Worm (Caenorhabditis elegans) whole organism, L2 larva: Measurements from ENCODE around the gene ZK686.5.

ENCODE experiments used
- C34F6.9 ChIP-seq: fragments of 150-350 bp; optimal IDR thresholded peaks from 2 replicates; lab custom pipeline; 2014; ENCODE audit warnings: missing biosample characterization, missing genetic modification characterization
- F13H6.1 ChIP-seq: sonication (generic microtip); optimal IDR thresholded peaks from 2 replicates; lab custom pipeline; 2016; ENCODE audit warnings: missing genetic modification characterization, missing compliant biosample characterization
- R02D3.7 ChIP-seq: fragments of 150-350 bp; optimal IDR thresholded peaks from 2 replicates; lab custom pipeline; 2014; ENCODE audit warnings: missing biosample characterization, missing genetic modification characterization
- Y55F3AM.14 ChIP-seq: fragments of 200-800 bp; sonication (Bioruptor generic); optimal IDR thresholded peaks from 2 replicates; lab custom pipeline; 2018; ENCODE audit warnings: mild to moderate bottlenecking, missing genetic modification characterization, missing compliant biosample characterization
- alr-1 ChIP-seq: fragments of 150-350 bp; optimal IDR thresholded peaks from 2 replicates; lab custom pipeline; 2014; ENCODE audit warnings: missing biosample characterization, missing genetic modification characterization
- ama-1 ChIP-seq: fragments of 150-350 bp; optimal IDR thresholded peaks from 2 replicates; lab custom pipeline; 2018; ENCODE audit warnings: inconsistent platforms
- blmp-1 ChIP-seq: sonication (generic microtip); optimal IDR thresholded peaks from 2 replicates; lab custom pipeline; 2017; ENCODE audit warnings: missing genetic modification characterization, mild to moderate bottlenecking, missing compliant biosample characterization, antibody characterized with exemption, moderate library complexity; ENCODE audit not compliant: insufficient read depth
- ceh-16 ChIP-seq: fragments of 150-350 bp; optimal IDR thresholded peaks from 2 replicates; lab custom pipeline; 2014; ENCODE audit warnings: missing biosample characterization, missing genetic modification characterization
- ceh-82 ChIP-seq: fragments of 150-350 bp; optimal IDR thresholded peaks from 2 replicates; lab custom pipeline; 2014; ENCODE audit warnings: missing biosample characterization, missing genetic modification characterization
- crh-2 ChIP-seq: sonication (generic microtip); optimal IDR thresholded peaks from 2 replicates; lab custom pipeline; 2017; ENCODE audit warnings: missing biosample characterization, missing genetic modification characterization
- dmd-4 ChIP-seq: sonication (generic microtip); optimal IDR thresholded peaks from 2 replicates; lab custom pipeline; 2017; ENCODE audit warnings: missing biosample characterization, missing genetic modification characterization
- egl-27 ChIP-seq: sonication (generic microtip); optimal IDR thresholded peaks from 3 replicates; lab custom pipeline; 2017; ENCODE audit warnings: missing biosample characterization, missing genetic modification reagents, missing genetic modification characterization
- elt-3 ChIP-seq: sonication (generic microtip); optimal IDR thresholded peaks from 2 replicates; lab custom pipeline; 2017; ENCODE audit warnings: missing biosample characterization, missing genetic modification characterization
- fos-1 ChIP-seq: fragments of 150-350 bp; optimal IDR thresholded peaks from 2 replicates; lab custom pipeline; 2014; ENCODE audit warnings: missing biosample characterization, missing genetic modification characterization
- gmeb-1 ChIP-seq: fragments of 150-350 bp; optimal IDR thresholded peaks from 2 replicates; lab custom pipeline; 2014; ENCODE audit warnings: missing biosample characterization, missing genetic modification characterization
- lin-11 ChIP-seq: fragments of 150-350 bp; sonication (generic microtip); optimal IDR thresholded peaks from 2 replicates; lab custom pipeline; 2014; ENCODE audit warnings: missing biosample characterization, missing genetic modification characterization, inconsistent platforms, mixed read lengths
- lsy-2 ChIP-seq, 2 experiments: fragments of 150-350 bp in 1 of 2; sonication (generic microtip) in 1 of 2; optimal IDR thresholded peaks; 2 replicates each; lab custom pipeline; 2014 to 2017; ENCODE audit warnings: missing biosample characterization in 2 of 2, missing genetic modification characterization in 2 of 2
- mab-5 ChIP-seq: fragments of 150-350 bp; optimal IDR thresholded peaks from 2 replicates; lab custom pipeline; 2014; ENCODE audit warnings: missing biosample characterization, missing genetic modification characterization
- mbf-1 ChIP-seq: sonication (generic microtip); optimal IDR thresholded peaks from 2 replicates; lab custom pipeline; 2017; ENCODE audit warnings: missing biosample characterization, missing genetic modification characterization
- mdl-1 ChIP-seq, 2 experiments: fragments of 150-350 bp in 1 of 2; sonication (generic microtip) in 1 of 2; optimal IDR thresholded peaks; 2 replicates each; lab custom pipeline; 2017; ENCODE audit warnings: missing biosample characterization in 2 of 2, missing genetic modification characterization in 2 of 2
- nhr-11 ChIP-seq: fragments of 150-350 bp; optimal IDR thresholded peaks from 2 replicates; lab custom pipeline; 2014; ENCODE audit warnings: missing biosample characterization, missing genetic modification characterization
- nhr-12 ChIP-seq: fragments of 150-350 bp; optimal IDR thresholded peaks from 2 replicates; lab custom pipeline; 2014; ENCODE audit warnings: missing biosample characterization, missing genetic modification characterization
- nhr-129 ChIP-seq: fragments of 150-350 bp; optimal IDR thresholded peaks from 2 replicates; lab custom pipeline; 2014; ENCODE audit warnings: missing biosample characterization, missing genetic modification characterization
- nhr-21 ChIP-seq: fragments of 150-350 bp; optimal IDR thresholded peaks from 2 replicates; lab custom pipeline; 2014; ENCODE audit warnings: missing biosample characterization, missing genetic modification characterization
- nhr-237 ChIP-seq: fragments of 150-350 bp; optimal IDR thresholded peaks from 2 replicates; lab custom pipeline; 2014; ENCODE audit warnings: missing biosample characterization, missing genetic modification characterization
- nhr-25 ChIP-seq: fragments of 150-350 bp; sonication (generic microtip); optimal IDR thresholded peaks from 3 replicates; lab custom pipeline; 2014; ENCODE audit warnings: missing biosample characterization, missing genetic modification characterization
- nhr-6 ChIP-seq: fragments of 150-350 bp; optimal IDR thresholded peaks from 2 replicates; lab custom pipeline; 2014; ENCODE audit warnings: missing biosample characterization, missing genetic modification characterization
- nhr-77 ChIP-seq: fragments of 150-350 bp; optimal IDR thresholded peaks from 2 replicates; lab custom pipeline; 2014; ENCODE audit warnings: missing biosample characterization, missing genetic modification characterization
- sem-4 ChIP-seq: fragments of 150-350 bp; optimal IDR thresholded peaks from 2 replicates; lab custom pipeline; 2014; ENCODE audit warnings: missing biosample characterization, missing genetic modification reagents, missing genetic modification characterization
- skn-1 ChIP-seq: sonication (generic microtip); optimal IDR thresholded peaks from 2 replicates; lab custom pipeline; 2017; ENCODE audit warnings: missing biosample characterization, missing genetic modification characterization
- sma-3 ChIP-seq: sonication (generic microtip); optimal IDR thresholded peaks from 2 replicates; lab custom pipeline; 2016; ENCODE audit warnings: missing genetic modification reagents, missing genetic modification characterization, missing compliant biosample characterization
- sma-9 ChIP-seq, 2 experiments: fragments of 150-350 bp in 1 of 2; sonication (generic microtip) in 1 of 2; optimal IDR thresholded peaks; 2 replicates each; lab custom pipeline; 2014 to 2016; ENCODE audit warnings: missing genetic modification characterization in 2 of 2, mild to moderate bottlenecking in 1 of 2, missing biosample characterization in 1 of 2, missing compliant biosample characterization in 1 of 2, missing genetic modification reagents in 1 of 2, moderate library complexity in 1 of 2
- snpc-4 ChIP-seq: fragments of 150-350 bp; optimal IDR thresholded peaks from 2 replicates; lab custom pipeline; 2014; ENCODE audit warnings: missing biosample characterization, missing genetic modification characterization
- unc-55 ChIP-seq: fragments of 150-350 bp; sonication (generic microtip); optimal IDR thresholded peaks from 3 replicates; lab custom pipeline; 2014; ENCODE audit warnings: missing biosample characterization, missing genetic modification reagents, missing genetic modification characterization
- zag-1 ChIP-seq: fragments of 150-350 bp; optimal IDR thresholded peaks from 2 replicates; lab custom pipeline; 2014; ENCODE audit warnings: missing biosample characterization, missing genetic modification characterization
- ztf-1 ChIP-seq: fragments of 200-800 bp; sonication (Bioruptor generic); conservative IDR thresholded peaks from 2 replicates; pipeline ENCODE4 v1.3.6; 2022; ENCODE audit warnings: missing genetic modification characterization, missing compliant biosample characterization
- ztf-11 ChIP-seq: sonication (generic microtip); optimal IDR thresholded peaks from 2 replicates; lab custom pipeline; 2017; ENCODE audit warnings: missing biosample characterization, missing genetic modification characterization
- ztf-4 ChIP-seq: fragments of 150-350 bp; optimal IDR thresholded peaks from 2 replicates; lab custom pipeline; 2014; ENCODE audit warnings: missing biosample characterization, missing genetic modification characterization

ZK686.5 gene

DNA sequence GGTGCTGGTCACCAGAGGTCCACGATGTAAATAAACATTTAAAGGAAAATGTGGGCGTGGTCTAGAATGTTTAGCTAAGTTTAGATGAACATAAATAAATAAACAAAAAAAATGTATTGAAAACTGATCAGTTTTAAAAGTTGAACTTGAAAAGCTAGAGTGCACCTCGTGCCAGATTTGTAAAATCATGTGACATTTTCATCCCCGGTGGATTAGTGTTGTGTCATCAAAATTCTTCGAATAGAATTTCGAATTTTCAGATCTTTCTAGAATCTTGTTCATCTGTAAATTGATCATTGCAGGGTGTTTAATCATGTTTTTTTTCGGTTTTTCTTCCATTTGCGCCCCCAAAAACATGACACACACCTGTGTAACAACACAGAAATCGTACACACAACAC lies 40.8 kb downstream of the ZK686.5 start:
- peak; percentile 13 for TF ChIP-seq unc-55
- TF ChIP-seq nhr-11 (tag; lab: Kevin White, UChicago): no peak
- TF ChIP-seq ztf-1 (GFP tag; lab: Robert Waterston, UW): no peak

DNA sequence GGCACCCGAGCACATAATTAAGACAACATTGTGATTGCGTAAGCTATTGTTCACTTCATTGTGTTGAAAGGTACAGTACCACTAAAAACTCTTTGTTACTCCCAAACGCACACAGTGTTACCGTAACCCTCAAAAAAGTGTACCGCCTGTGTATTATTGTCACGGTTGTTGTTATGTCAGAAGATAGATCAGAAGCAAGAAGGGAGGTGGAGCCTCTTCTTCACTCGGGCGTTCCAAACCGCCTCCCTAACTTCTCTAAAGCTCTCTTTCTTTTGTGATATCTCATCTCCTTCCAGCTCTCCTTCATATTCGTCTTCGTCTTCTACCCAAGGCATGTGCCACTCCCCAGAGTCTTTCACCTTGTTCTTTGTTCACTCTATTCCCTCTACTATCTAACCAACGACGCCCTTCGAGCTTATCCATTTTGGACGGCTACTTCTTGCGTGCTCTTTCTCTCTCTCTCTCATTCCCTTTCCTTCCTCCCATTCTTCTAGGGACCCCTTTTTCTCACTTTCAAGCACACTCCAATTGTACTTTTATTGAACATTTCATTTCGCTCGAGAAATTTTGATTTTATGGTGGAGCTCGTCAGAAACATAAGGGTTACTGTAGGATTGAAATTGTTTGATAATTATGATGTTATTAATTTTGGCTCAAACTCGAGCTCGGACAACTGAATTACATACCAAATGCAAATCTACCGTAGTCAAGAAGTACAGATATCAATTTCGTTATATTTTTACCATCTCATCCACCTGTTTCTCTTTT lies 41.6 kb downstream of the ZK686.5 start:
- TF ChIP-seq sma-9 (GFP tag; optimal IDR thresholded peaks at IDR 0.05; lab: Kevin White, UChicago) (peak; percentile 13), sma-9 (tag; optimal IDR thresholded peaks at IDR 0.05; lab: Kevin White, UChicago) (no peak), skn-1 (tag; lab: Kevin White, UChicago) (no peak), unc-55 (peak; percentile 53), nhr-77 (tag; lab: Kevin White, UChicago) (no peak), sem-4 (tag; lab: Kevin White, UChicago) (no peak), F13H6.1 (tag; lab: Kevin White, UChicago) (peak; percentile 55), C34F6.9 (tag; lab: Kevin White, UChicago) (peak; percentile 61), mdl-1 (tag; optimal IDR thresholded peaks at IDR 0.05; lab: Kevin White, UChicago) (peak; percentile 17 to 19), crh-2 (tag; lab: Kevin White, UChicago) (peak; percentile 33), lsy-2 (tag; optimal IDR thresholded peaks at IDR 0.05; lab: Kevin White, UChicago) (peak in 1 of 2 experiments; percentile 43), gmeb-1 (tag; lab: Kevin White, UChicago) (no peak), dmd-4 (tag; lab: Kevin White, UChicago) (no peak), nhr-129 (peak; percentile 47), ztf-4 (tag; lab: Kevin White, UChicago) (peak; percentile 37)

DNA sequence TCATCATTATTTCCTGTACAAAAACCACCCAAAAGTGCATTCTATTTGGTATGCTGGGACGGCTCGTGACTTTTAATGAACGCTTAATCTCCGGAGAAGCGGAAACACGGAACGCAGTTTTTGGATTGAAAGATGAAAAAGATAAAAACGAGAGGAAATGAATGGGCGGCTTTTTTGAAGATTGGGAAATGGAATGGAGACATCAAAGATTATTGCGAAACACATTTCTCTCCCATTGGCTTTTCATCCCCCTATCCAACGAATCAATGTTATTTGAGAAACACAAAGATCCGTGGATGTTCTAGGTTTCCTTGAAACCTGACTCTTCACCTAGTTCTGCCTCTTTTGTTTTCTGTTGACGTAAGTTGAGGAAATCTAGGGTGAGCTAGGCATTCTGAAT lies 42.9 kb downstream of the ZK686.5 start:
- peak; percentile 39 for TF ChIP-seq mab-5 (tag; lab: Kevin White, UChicago)
- TF ChIP-seq mdl-1 (tag; optimal IDR thresholded peaks at IDR 0.05; lab: Kevin White, UChicago): peak in 1 of 2 experiments; percentile 9
- TF ChIP-seq F13H6.1 (tag; lab: Kevin White, UChicago): peak; percentile 27
- TF ChIP-seq fos-1: peak; percentile 19
- peak; percentile 69 for TF ChIP-seq sma-9 (GFP tag; optimal IDR thresholded peaks at IDR 0.05; lab: Kevin White, UChicago)
- no peak for TF ChIP-seq sma-9 (tag; optimal IDR thresholded peaks at IDR 0.05; lab: Kevin White, UChicago)
- peak; percentile 2 for TF ChIP-seq egl-27 (tag; lab: Kevin White, UChicago)
- TF ChIP-seq alr-1 (tag; lab: Kevin White, UChicago): no peak
- peak; percentile 39 for TF ChIP-seq nhr-21 (tag; lab: Kevin White, UChicago)
- TF ChIP-seq ztf-11 (tag; lab: Kevin White, UChicago): no peak
- TF ChIP-seq ceh-82 (tag; lab: Kevin White, UChicago): no peak
- TF ChIP-seq zag-1 (tag; lab: Kevin White, UChicago): peak; percentile 8
- TF ChIP-seq crh-2 (tag; lab: Kevin White, UChicago): peak; percentile 24
- no peak for TF ChIP-seq nhr-12 (tag; lab: Kevin White, UChicago)
- peak; percentile 66 for TF ChIP-seq sem-4 (tag; lab: Kevin White, UChicago)
- TF ChIP-seq nhr-77 (tag; lab: Kevin White, UChicago): no peak
- TF ChIP-seq lsy-2 (tag; optimal IDR thresholded peaks at IDR 0.05; lab: Kevin White, UChicago): peak in 1 of 2 experiments; percentile 28
- peak; percentile 78 for TF ChIP-seq unc-55

DNA sequence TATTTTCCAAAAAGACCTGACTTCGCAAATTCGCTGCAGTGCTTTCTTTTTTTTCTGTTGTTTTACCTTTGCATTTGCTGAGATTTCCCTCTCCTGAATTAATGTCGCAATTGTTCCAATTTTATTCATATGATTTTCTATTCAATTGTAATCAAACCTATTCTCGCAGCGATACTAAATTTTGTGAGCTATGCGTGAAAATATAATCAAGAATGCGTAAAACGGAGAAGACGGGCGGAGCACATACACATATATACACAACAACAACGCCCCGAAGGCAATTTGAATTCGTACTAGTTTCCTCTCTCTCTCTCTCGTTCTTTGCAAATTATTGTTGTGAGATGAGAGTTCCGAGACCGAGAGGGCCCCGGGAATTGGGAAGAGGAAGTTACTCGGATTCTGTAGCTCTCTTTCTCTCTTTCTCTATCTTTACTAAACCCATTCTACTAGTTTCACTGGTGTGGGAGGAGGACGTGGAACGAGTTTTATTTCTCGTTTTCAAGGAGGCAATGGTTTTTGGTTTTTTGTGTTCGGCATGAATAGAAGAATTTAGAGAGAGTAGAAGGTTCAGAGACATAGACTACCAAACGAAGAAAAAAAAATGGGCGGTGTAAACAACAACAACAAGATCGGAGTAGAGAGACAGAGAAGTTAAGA lies 43.8 kb downstream of the ZK686.5 start:
- TF ChIP-seq C34F6.9 (tag; lab: Kevin White, UChicago) (peak; percentile 24), nhr-77 (tag; lab: Kevin White, UChicago) (no peak), nhr-237 (no peak), nhr-11 (tag; lab: Kevin White, UChicago) (no peak), R02D3.7 (tag; lab: Kevin White, UChicago) (no peak), blmp-1 (tag; lab: Kevin White, UChicago) (no peak), ama-1 (lab: Kevin White, UChicago) (peak; percentile 27), zag-1 (tag; lab: Kevin White, UChicago) (peak; percentile 18), sma-9 (GFP tag; optimal IDR thresholded peaks at IDR 0.05; lab: Kevin White, UChicago) (peak; percentile 51), sma-9 (tag; optimal IDR thresholded peaks at IDR 0.05; lab: Kevin White, UChicago) (no peak), lsy-2 (tag; optimal IDR thresholded peaks at IDR 0.05; lab: Kevin White, UChicago) (peak; percentile 3 to 55), snpc-4 (no peak), mbf-1 (no peak), unc-55 (peak; percentile 77), ceh-16 (tag; lab: Kevin White, UChicago) (no peak), dmd-4 (tag; lab: Kevin White, UChicago) (no peak), egl-27 (tag; lab: Kevin White, UChicago) (no peak), ztf-11 (tag; lab: Kevin White, UChicago) (no peak), gmeb-1 (tag; lab: Kevin White, UChicago) (no peak), elt-3 (tag; lab: Kevin White, UChicago) (no peak), mdl-1 (tag; optimal IDR thresholded peaks at IDR 0.05; lab: Kevin White, UChicago) (peak in 1 of 2 experiments; percentile 25), Y55F3AM.14 (GFP tag; lab: Kevin White, UChicago) (no peak), nhr-6 (tag; lab: Kevin White, UChicago) (no peak), ceh-82 (tag; lab: Kevin White, UChicago) (no peak), sma-3 (GFP tag; lab: Kevin White, UChicago) (no peak), lin-11 (tag; lab: Kevin White, UChicago) (no peak), nhr-12 (tag; lab: Kevin White, UChicago) (no peak), nhr-21 (tag; lab: Kevin White, UChicago) (no peak), nhr-25 (tag; lab: Kevin White, UChicago) (peak; percentile 57), mab-5 (tag; lab: Kevin White, UChicago) (peak; percentile 51), ztf-4 (tag; lab: Kevin White, UChicago) (no peak), fos-1 (no peak), crh-2 (tag; lab: Kevin White, UChicago) (peak; percentile 52), skn-1 (tag; lab: Kevin White, UChicago) (no peak)
